Worm (Caenorhabditis elegans) whole organism, midembryonic: ENCODE measurements around the gene npr-36.

ENCODE experiments used
- T22C8.4 ChIP-seq: fragments of 200-800 bp; sonication (Bioruptor generic); IDR thresholded peaks from 2 replicates; pipeline ENCODE4 v1.3.6; 2022; ENCODE audit warnings: missing genetic modification characterization, missing compliant biosample characterization
- cog-1 ChIP-seq: sonication (generic microtip); optimal IDR thresholded peaks from 2 replicates; lab custom pipeline; 2016; ENCODE audit warnings: missing genetic modification characterization, missing compliant biosample characterization
- flt-1 ChIP-seq: fragments of 200-800 bp; sonication (Bioruptor generic); IDR thresholded peaks from 2 replicates; pipeline ENCODE4 v1.3.6; 2022; ENCODE audit warnings: missing genetic modification characterization, missing compliant biosample characterization
- klf-2 ChIP-seq: fragments of 200-800 bp; sonication (Bioruptor generic); conservative IDR thresholded peaks from 2 replicates; pipeline ENCODE4 v1.3.6; 2022; ENCODE audit warnings: missing genetic modification reagents, missing genetic modification characterization, missing compliant biosample characterization
- med-1 ChIP-seq: sonication (generic microtip); optimal IDR thresholded peaks from 2 replicates; lab custom pipeline; 2017; ENCODE audit warnings: missing genetic modification characterization, mild to moderate bottlenecking, missing compliant biosample characterization, antibody characterized with exemption, missing genetic modification reagents; ENCODE audit not compliant: insufficient read depth
- ref-1 ChIP-seq: fragments of 200-800 bp; sonication (Bioruptor generic); conservative IDR thresholded peaks from 2 replicates; pipeline ENCODE4 v1.3.6; 2022; ENCODE audit warnings: missing genetic modification reagents, missing genetic modification characterization, missing compliant biosample characterization
- tab-1 ChIP-seq: fragments of 200-800 bp; sonication (Bioruptor generic); IDR thresholded peaks from 2 replicates; pipeline ENCODE4 v1.3.6; 2022; ENCODE audit warnings: missing genetic modification characterization, missing compliant biosample characterization
- ztf-23 ChIP-seq: fragments of 200-800 bp; sonication (Bioruptor generic); IDR thresholded peaks from 2 replicates; pipeline ENCODE4 v1.3.6; 2022; ENCODE audit warnings: missing genetic modification reagents, missing genetic modification characterization, missing compliant biosample characterization
- ztf-29 ChIP-seq: fragments of 200-800 bp; sonication (Bioruptor generic); IDR thresholded peaks from 2 replicates; pipeline ENCODE4 v1.3.6; 2022; ENCODE audit warnings: missing genetic modification reagents, missing genetic modification characterization, missing compliant biosample characterization

Gene npr-36

ce11 chrX:17368542-17368941, 9.0 kb downstream of the npr-36 start, which contains the start of gene mfsd-10:
Gene mfsd-10, minus strand, starts transcription at chrX:17368642.
- TF ChIP-seq ztf-29 (no peak), flt-1 (GFP tag; lab: Robert Waterston, UW) (no peak), klf-2 (GFP tag; lab: Robert Waterston, UW) (no peak), cog-1 (tag; lab: Kevin White, UChicago) (no peak), med-1 (GFP tag; lab: Kevin White, UChicago) (no peak)

DNA sequence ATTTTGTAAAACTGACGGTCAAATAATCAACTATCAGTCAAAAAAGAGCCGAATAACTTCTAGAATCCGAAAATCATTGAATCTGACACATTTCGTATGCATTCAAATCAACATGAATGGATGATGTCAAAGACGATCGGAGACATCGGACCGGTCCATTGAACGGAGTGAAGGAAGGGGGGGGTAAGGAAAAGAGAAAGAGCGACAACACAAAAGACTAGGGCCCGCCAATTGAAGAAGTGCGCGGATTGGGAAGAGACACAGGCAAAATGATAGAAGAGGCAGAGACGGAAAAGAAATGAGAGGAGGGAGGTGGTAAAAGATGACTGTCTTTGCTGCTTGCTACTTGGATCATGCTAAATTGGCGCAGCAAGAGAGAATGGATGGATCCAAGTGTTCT, 10.0 kb downstream of the npr-36 start:
- TF ChIP-seq ztf-29 (no peak), tab-1 (no peak), flt-1 (GFP tag; lab: Robert Waterston, UW) (no peak), cog-1 (tag; lab: Kevin White, UChicago) (no peak), med-1 (GFP tag; lab: Kevin White, UChicago) (no peak), ref-1 (GFP tag; lab: Robert Waterston, UW) (no peak), ztf-23 (GFP tag; lab: Robert Waterston, UW) (no peak), klf-2 (GFP tag; lab: Robert Waterston, UW) (no peak), T22C8.4 (no peak)

DNA sequence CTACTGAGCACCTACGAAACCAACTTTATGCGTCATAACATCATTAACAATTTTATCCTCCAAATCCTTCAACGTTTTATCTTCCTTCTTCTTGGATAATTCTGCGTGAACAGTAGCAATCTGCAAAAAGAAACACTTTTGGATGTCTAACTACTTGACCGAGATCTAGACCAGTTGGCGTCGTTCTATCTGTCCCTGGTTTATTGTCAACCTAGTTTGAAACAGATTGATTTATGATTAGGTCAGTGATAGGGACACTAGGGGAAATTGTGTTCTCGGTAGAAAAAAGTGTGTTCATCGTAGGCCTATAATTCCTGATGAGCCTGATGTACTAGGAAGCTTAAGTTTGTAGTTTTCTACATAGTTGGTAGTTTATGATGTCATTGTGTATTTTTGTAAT, 14.4 kb downstream of the npr-36 start:
- TF ChIP-seq flt-1 (GFP tag; lab: Robert Waterston, UW) (no peak), cog-1 (tag; lab: Kevin White, UChicago) (no peak), T22C8.4 (no peak), med-1 (GFP tag; lab: Kevin White, UChicago) (no peak), ztf-29 (no peak), klf-2 (GFP tag; lab: Robert Waterston, UW) (no peak), ref-1 (GFP tag; lab: Robert Waterston, UW) (no peak), tab-1 (no peak), ztf-23 (GFP tag; lab: Robert Waterston, UW) (no peak)

DNA sequence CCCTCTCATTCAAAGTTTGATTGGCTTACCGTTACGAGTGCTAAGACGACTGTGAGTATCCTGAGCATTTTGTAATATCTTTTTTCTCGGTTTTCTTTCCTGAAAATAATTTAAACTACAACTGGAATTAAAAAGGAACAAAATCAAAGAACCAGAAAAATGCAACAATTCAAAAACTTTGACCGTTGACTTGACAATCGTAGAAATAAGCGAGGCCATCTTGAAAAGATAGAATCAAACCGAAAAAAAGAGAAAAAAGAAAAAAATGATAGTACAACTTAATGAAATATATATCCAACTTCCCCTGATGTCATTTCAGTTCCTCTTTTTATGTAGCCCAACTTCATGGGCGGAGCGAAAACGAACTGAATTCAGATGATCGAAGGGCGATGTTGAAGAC, 15.0 kb downstream of the npr-36 start, which contains the start of gene F10D7.3:
F10D7.3 (minus strand) TSS at position 101 of the 400 bp plus-strand sequence.
- TF ChIP-seq ztf-23 (GFP tag; lab: Robert Waterston, UW) (no peak), ref-1 (GFP tag; lab: Robert Waterston, UW) (no peak), klf-2 (GFP tag; lab: Robert Waterston, UW) (no peak), cog-1 (tag; lab: Kevin White, UChicago) (no peak), ztf-29 (no peak), T22C8.4 (no peak), med-1 (GFP tag; lab: Kevin White, UChicago) (no peak), flt-1 (GFP tag; lab: Robert Waterston, UW) (no peak), tab-1 (no peak)

DNA sequence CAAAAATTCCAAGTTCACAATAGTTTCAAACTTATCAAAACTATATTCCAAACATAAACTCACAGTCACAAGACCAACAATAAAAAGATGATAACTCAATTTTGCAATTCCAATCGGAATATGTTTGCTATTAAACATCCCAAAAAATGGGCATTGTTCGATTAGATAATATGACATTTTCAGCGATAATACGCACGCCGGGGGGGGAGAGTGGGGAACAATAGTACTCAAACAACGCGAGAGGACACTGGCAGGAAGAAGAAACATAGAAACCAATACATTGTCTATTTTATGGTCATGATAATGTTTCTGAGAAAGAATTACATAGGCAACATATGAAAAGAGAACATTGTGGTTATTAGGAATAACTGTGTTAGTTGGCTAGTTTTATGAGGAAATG, 16.3 kb downstream of the npr-36 start:
- no peak for TF ChIP-seq cog-1 (tag; lab: Kevin White, UChicago)
- TF ChIP-seq ztf-29 = no peak
- TF ChIP-seq ref-1 (GFP tag; lab: Robert Waterston, UW) = no peak

ce11 chrX:17378996-17379395, 19.4 kb downstream of the npr-36 start:
- TF ChIP-seq flt-1 (GFP tag; lab: Robert Waterston, UW) (no peak), tab-1 (no peak), klf-2 (GFP tag; lab: Robert Waterston, UW) (no peak), T22C8.4 (no peak), ztf-23 (GFP tag; lab: Robert Waterston, UW) (no peak), med-1 (GFP tag; lab: Kevin White, UChicago) (no peak), cog-1 (tag; lab: Kevin White, UChicago) (no peak)

DNA sequence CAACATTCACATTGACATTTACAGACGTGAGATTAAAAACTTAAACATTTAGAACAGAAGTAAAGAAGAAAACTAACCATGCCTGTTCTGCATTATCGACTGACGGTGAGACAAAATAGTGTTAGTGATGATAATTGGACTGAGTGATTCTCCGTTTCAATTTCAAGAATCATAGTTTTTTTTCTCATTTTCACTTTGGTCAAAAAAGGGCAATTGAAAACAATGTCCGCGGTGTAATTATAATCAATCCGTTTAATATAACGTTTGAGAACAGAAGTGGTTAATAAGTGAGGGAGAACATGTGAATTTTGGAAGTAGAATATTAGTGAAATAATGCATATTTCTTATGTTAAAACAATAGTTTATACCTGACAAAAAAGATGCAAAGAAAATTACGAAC, 20.1 kb downstream of the npr-36 start, which contains the start of gene F10D7.10:
F10D7.10 (minus strand) TSS at position 101 of the 400 bp plus-strand sequence.
- TF ChIP-seq ztf-23 (GFP tag; lab: Robert Waterston, UW) (no peak), flt-1 (GFP tag; lab: Robert Waterston, UW) (no peak)

DNA sequence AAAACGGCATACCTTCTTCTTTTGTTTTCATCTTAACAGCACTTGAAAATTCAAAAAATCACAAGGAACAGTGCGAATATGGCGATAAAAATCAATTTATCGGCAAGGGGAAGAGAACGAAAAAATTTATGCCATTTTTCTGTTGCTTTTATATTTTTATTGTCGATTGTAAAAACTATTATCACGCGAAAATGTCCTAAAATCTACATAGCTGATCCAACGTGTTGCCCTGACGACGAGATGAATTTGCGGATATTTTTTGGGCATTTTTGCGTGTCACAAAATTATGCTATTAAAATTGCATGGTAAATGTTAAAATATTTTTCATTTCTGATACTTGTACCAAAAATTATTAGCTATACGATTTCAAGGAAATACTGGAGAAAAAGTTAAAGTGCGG, 22.4 kb downstream of the npr-36 start, which contains the start of gene F10D7.4:
F10D7.4 (minus strand) TSS at position 101 of the 400 bp plus-strand sequence.
- TF ChIP-seq flt-1 (GFP tag; lab: Robert Waterston, UW) (no peak), ztf-23 (GFP tag; lab: Robert Waterston, UW) (no peak), tab-1 (no peak), cog-1 (tag; lab: Kevin White, UChicago) (no peak), T22C8.4 (no peak), ztf-29 (no peak), klf-2 (GFP tag; lab: Robert Waterston, UW) (no peak), med-1 (GFP tag; lab: Kevin White, UChicago) (no peak), ref-1 (GFP tag; lab: Robert Waterston, UW) (no peak)

- TF ChIP-seq cog-1 (tag; lab: Kevin White, UChicago) (no peak), tab-1 (no peak), ref-1 (GFP tag; lab: Robert Waterston, UW) (no peak), klf-2 (GFP tag; lab: Robert Waterston, UW) (no peak), flt-1 (GFP tag; lab: Robert Waterston, UW) (no peak), ztf-29 (no peak), med-1 (GFP tag; lab: Kevin White, UChicago) (no peak), T22C8.4 (no peak), ztf-23 (GFP tag; lab: Robert Waterston, UW) (no peak)
These were observed 24.8 kb downstream of the npr-36 start for ce11 chrX:17384343-17384742.

DNA sequence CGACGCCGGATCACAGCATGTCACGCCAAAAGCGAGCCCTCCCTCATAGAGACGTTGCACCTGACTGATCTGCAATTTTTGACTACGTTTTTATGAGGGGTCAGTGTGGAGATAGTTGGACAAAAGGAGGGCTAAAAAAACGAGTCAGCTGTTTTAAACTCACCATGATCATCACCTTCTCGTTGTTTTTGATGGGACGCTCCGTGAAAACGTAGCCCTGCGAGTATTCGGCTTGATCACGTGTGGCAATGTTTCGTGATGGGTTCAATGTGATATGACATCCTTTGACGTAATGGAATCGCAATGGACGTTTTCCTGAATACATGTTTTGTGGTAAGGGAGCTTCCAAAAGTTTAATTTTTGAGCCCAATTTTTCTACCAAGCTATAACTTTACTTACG, 25.6 kb downstream of the npr-36 start:
- no peak for TF ChIP-seq cog-1 (tag; lab: Kevin White, UChicago)
- TF ChIP-seq med-1 (GFP tag; lab: Kevin White, UChicago) = no peak
- no peak for TF ChIP-seq ztf-23 (GFP tag; lab: Robert Waterston, UW)
- no peak for TF ChIP-seq klf-2 (GFP tag; lab: Robert Waterston, UW)
- TF ChIP-seq T22C8.4 = no peak
- TF ChIP-seq ref-1 (GFP tag; lab: Robert Waterston, UW) = no peak
- no peak for TF ChIP-seq ztf-29
- TF ChIP-seq tab-1 = no peak
- TF ChIP-seq flt-1 (GFP tag; lab: Robert Waterston, UW) = no peak
